Fruit fly (Drosophila melanogaster): ENCODE results near the gene CG15564.

CG15564 gene

dm6 chr3R:31196731-31197130, 38.4 kb downstream of the CG15564 start, which contains the start of gene CG1544 (continued):
- TF ChIP-seq tup (GFP tag; optimal IDR thresholded peaks at IDR 0.05) (no peak), Med (GFP tag) (peak; percentile 79), CG13287 (GFP tag; IDR thresholded peaks at IDR 0.05; ENCODE audit: partially characterized antibody) (no peak), sr (GFP tag; IDR thresholded peaks at IDR 0.05) (no peak), sug (tag; optimal IDR thresholded peaks at IDR 0.05) (peak; percentile 98), ato (GFP tag; IDR thresholded peaks at IDR 0.05; ENCODE audit: partially characterized antibody) (no peak), hkb (optimal IDR thresholded peaks at IDR 0.05) (no peak), hkb (GFP tag; IDR thresholded peaks at IDR 0.05) (peak; percentile 41; the same call in 1 of the 2 replicates), CG14014 (GFP tag; IDR thresholded peaks at IDR 0.05) (no peak), CG7786 (GFP tag; optimal IDR thresholded peaks at IDR 0.05) (no peak), CG14667 (GFP tag; IDR thresholded peaks at IDR 0.05) (no peak), CG30431 (GFP tag; optimal IDR thresholded peaks at IDR 0.05) (no peak), Hr39 (optimal IDR thresholded peaks at IDR 0.05) (no peak), gro (GFP tag; optimal IDR thresholded peaks at IDR 0.05) (no peak), p53 (GFP tag; optimal IDR thresholded peaks at IDR 0.05) (no peak), Six4 (GFP tag; optimal IDR thresholded peaks at IDR 0.05) (no peak), chn (GFP tag; optimal IDR thresholded peaks at IDR 0.05) (no peak), grn (GFP tag; optimal IDR thresholded peaks at IDR 0.05) (peak; percentile 69), CG6689 (GFP tag; IDR thresholded peaks at IDR 0.05) (no peak), ems (GFP tag; optimal IDR thresholded peaks at IDR 0.05) (no peak), CG17912 (GFP tag; optimal IDR thresholded peaks at IDR 0.05) (no peak), Dbx (GFP tag; IDR thresholded peaks at IDR 0.05) (peak; percentile 27; the same call in 1 of the 3 replicates), CG16813 (GFP tag; IDR thresholded peaks at IDR 0.05; ENCODE audit: partially characterized antibody) (no peak), bbx (GFP tag; IDR thresholded peaks at IDR 0.05; ENCODE audit: partially characterized antibody) (no peak), jumu (GFP tag; optimal IDR thresholded peaks at IDR 0.05) (no peak), Adf1 (GFP tag; IDR thresholded peaks at IDR 0.05) (no peak), CG30020 (tag; optimal IDR thresholded peaks at IDR 0.05) (no peak), pnt (GFP tag; optimal IDR thresholded peaks at IDR 0.05) (no peak), mirr (GFP tag; optimal IDR thresholded peaks at IDR 0.05) (peak; percentile 96), shn (GFP tag; optimal IDR thresholded peaks at IDR 0.05) (no peak), so (GFP tag; IDR thresholded peaks at IDR 0.05) (no peak), jigr1 (GFP tag; IDR thresholded peaks at IDR 0.05) (no peak), Atf6 (GFP tag; IDR thresholded peaks at IDR 0.05) (0 out of 2 replicates have a peak, but pooled peaks have one; percentile 21), run (tag; optimal IDR thresholded peaks at IDR 0.05) (no peak), CG4617 (GFP tag; optimal IDR thresholded peaks at IDR 0.05; ENCODE audit: borderline replicate concordance) (no peak), Nf-YB (GFP tag; optimal IDR thresholded peaks at IDR 0.05) (no peak), ac (GFP tag; optimal IDR thresholded peaks at IDR 0.05) (no peak), NFAT (GFP tag; IDR thresholded peaks at IDR 0.05) (peak; percentile 16; the same call in 1 of the 2 replicates), CG18764 (GFP tag; optimal IDR thresholded peaks at IDR 0.05) (no peak), cad (GFP tag; optimal IDR thresholded peaks at IDR 0.05) (no peak), Hmr (GFP tag; optimal IDR thresholded peaks at IDR 0.05) (peak; percentile 17), prd (optimal IDR thresholded peaks at IDR 0.05) (no peak), prd (GFP tag; IDR thresholded peaks at IDR 0.05) (no peak), CG11456 (GFP tag; IDR thresholded peaks at IDR 0.05) (no peak), cwo (GFP tag; optimal IDR thresholded peaks at IDR 0.05) (no peak), CG15269 (tag; optimal IDR thresholded peaks at IDR 0.05) (no peak), Deaf1 (tag; optimal IDR thresholded peaks at IDR 0.05) (peak; percentile 21), BEAF-32 (GFP tag; optimal IDR thresholded peaks at IDR 0.05) (no peak), CG16779 (GFP tag; IDR thresholded peaks at IDR 0.05) (no peak), dan (GFP tag; IDR thresholded peaks at IDR 0.05) (no peak), hb (GFP tag; IDR thresholded peaks at IDR 0.05; ENCODE audit: partially characterized antibody) (no peak), CG1603 (tag; optimal IDR thresholded peaks at IDR 0.05) (no peak), BtbVII (GFP tag; optimal IDR thresholded peaks at IDR 0.05) (peak; percentile 41)

All from whole organism, embryonic.